Fruit fly (Drosophila melanogaster) whole organism, adult: ENCODE data around the gene aay.

Experiments
- CG11617 ChIP-seq: fragments of 200-800 bp; sonication (Bioruptor generic); optimal IDR thresholded peaks from 2 replicates; lab custom pipeline; 2017; ENCODE audit warnings: mild to moderate bottlenecking, missing biosample characterization, missing genetic modification reagents, missing genetic modification characterization
- CG12768 ChIP-seq: fragments of 200-800 bp; sonication (Bioruptor generic); optimal IDR thresholded peaks from 2 replicates; lab custom pipeline; 2017; ENCODE audit warnings: missing biosample characterization, missing genetic modification characterization, mild to moderate bottlenecking, moderate library complexity, missing genetic modification reagents
- CG14711 ChIP-seq: fragments of 200-800 bp; sonication (Bioruptor generic); optimal IDR thresholded peaks from 2 replicates; lab custom pipeline; 2018; ENCODE audit warnings: missing biosample characterization, mild to moderate bottlenecking, missing genetic modification characterization, moderate library complexity
- CG1620 ChIP-seq: fragments of 200-800 bp; sonication (Bioruptor generic); optimal IDR thresholded peaks from 2 replicates; lab custom pipeline; 2016; ENCODE audit warnings: missing biosample characterization, missing genetic modification characterization
- CG33017 ChIP-seq: fragments of 200-800 bp; sonication (Bioruptor generic); optimal IDR thresholded peaks from 2 replicates; lab custom pipeline; 2018; ENCODE audit warnings: missing biosample characterization, mild to moderate bottlenecking, missing genetic modification characterization, moderate library complexity
- CG5204 ChIP-seq: fragments of 200-800 bp; sonication (Bioruptor generic); optimal IDR thresholded peaks from 2 replicates; lab custom pipeline; 2016; ENCODE audit warnings: missing biosample characterization, missing genetic modification characterization
- CG7045 ChIP-seq: fragments of 200-800 bp; sonication (Bioruptor generic); optimal IDR thresholded peaks from 2 replicates; lab custom pipeline; 2017; ENCODE audit warnings: missing biosample characterization, mild to moderate bottlenecking, missing genetic modification characterization
- CG7101 ChIP-seq: fragments of 200-800 bp; sonication (Bioruptor generic); optimal IDR thresholded peaks from 2 replicates; lab custom pipeline; 2018; ENCODE audit warnings: missing biosample characterization, mild to moderate bottlenecking, missing genetic modification characterization, moderate library complexity
- Clk ChIP-seq: fragments of 200-800 bp; sonication (Bioruptor generic); optimal IDR thresholded peaks from 2 replicates; lab custom pipeline; 2017; ENCODE audit warnings: missing biosample characterization, missing genetic modification characterization
- Crg-1 ChIP-seq: fragments of 200-800 bp; sonication (Bioruptor generic); optimal IDR thresholded peaks from 2 replicates; lab custom pipeline; 2016; ENCODE audit warnings: missing biosample characterization, missing genetic modification characterization
- Hr96 ChIP-seq: fragments of 200-800 bp; sonication (Bioruptor generic); optimal IDR thresholded peaks from 2 replicates; lab custom pipeline; 2016; ENCODE audit warnings: missing biosample characterization, missing genetic modification characterization
- Mnt ChIP-seq: fragments of 200-800 bp; sonication (Bioruptor generic); optimal IDR thresholded peaks from 2 replicates; lab custom pipeline; 2016; ENCODE audit warnings: missing biosample characterization, mild to moderate bottlenecking, missing genetic modification characterization
- bab1 ChIP-seq: fragments of 200-800 bp; sonication (Bioruptor generic); optimal IDR thresholded peaks from 3 replicates; lab custom pipeline; 2019; ENCODE audit warnings: missing biosample characterization, mild to moderate bottlenecking, missing genetic modification characterization, moderate library complexity
- cic ChIP-seq: fragments of 200-800 bp; sonication (Bioruptor generic); optimal IDR thresholded peaks from 2 replicates; lab custom pipeline; 2017; ENCODE audit warnings: missing biosample characterization, mild to moderate bottlenecking, missing genetic modification characterization, moderate library complexity
- cnc ChIP-seq, 2 experiments: fragments of >200 bp; optimal IDR thresholded peaks; 2 replicates each; lab custom pipeline; 2017
- kay ChIP-seq: fragments of 200-800 bp; sonication (Bioruptor generic); peaks from one replicate; lab custom pipeline; 2016; ENCODE audit warnings: missing biosample characterization, missing genetic modification characterization, borderline replicate concordance
- ovo ChIP-seq: fragments of 200-800 bp; sonication (Bioruptor generic); optimal IDR thresholded peaks from 2 replicates; lab custom pipeline; 2016; ENCODE audit warnings: missing biosample characterization, missing genetic modification characterization
- pad ChIP-seq: fragments of 200-800 bp; sonication (Bioruptor generic); optimal IDR thresholded peaks from 3 replicates; lab custom pipeline; 2017; ENCODE audit warnings: missing biosample characterization, missing genetic modification characterization, mild to moderate bottlenecking, moderate library complexity, missing genetic modification reagents
- tj ChIP-seq: fragments of 200-800 bp; sonication (Bioruptor generic); optimal IDR thresholded peaks from 3 replicates; lab custom pipeline; 2017; ENCODE audit warnings: missing biosample characterization, mild to moderate bottlenecking, missing genetic modification characterization, moderate library complexity
- toe ChIP-seq: fragments of 200-800 bp; sonication (Bioruptor generic); optimal IDR thresholded peaks from 2 replicates; lab custom pipeline; 2016; ENCODE audit warnings: missing biosample characterization, missing genetic modification characterization

Gene aay

dm6 chr3L:9435831-9436230 is 12.8 kb downstream of the aay start:
- peak; percentile 12 for TF ChIP-seq Mnt (GFP tag; lab: Kevin White, UChicago)
- no peak for TF ChIP-seq CG33017
- TF ChIP-seq pad (GFP tag; lab: Kevin White, UChicago), result no peak
- no peak for TF ChIP-seq CG7045
- no peak for TF ChIP-seq CG11617 (GFP tag; lab: Kevin White, UChicago)
- no peak for TF ChIP-seq CG5204 (GFP tag; lab: Kevin White, UChicago)

- TF ChIP-seq cic (GFP tag; lab: Kevin White, UChicago) (no peak), cnc (optimal IDR thresholded peaks at IDR 0.05; lab: Kevin White, UChicago) (no peak), CG33017 (no peak), kay (GFP tag; lab: Kevin White, UChicago) (no peak), CG11617 (GFP tag; lab: Kevin White, UChicago) (no peak), CG7101 (tag; lab: Kevin White, UChicago) (no peak), bab1 (GFP tag; lab: Kevin White, UChicago) (no peak), CG12768 (GFP tag; lab: Kevin White, UChicago) (no peak), tj (GFP tag; lab: Kevin White, UChicago) (no peak), Clk (GFP tag; lab: Kevin White, UChicago) (no peak), pad (GFP tag; lab: Kevin White, UChicago) (no peak), CG5204 (GFP tag; lab: Kevin White, UChicago) (no peak)
These were observed 15.8 kb downstream of the aay start for dm6 chr3L:9438858-9439257.

dm6 chr3L:9441907-9442479 is 18.9 kb downstream of the aay start, which contains the start of the genes Bet3 and Nf-YA:
Gene Bet3, minus strand, starts transcription at chr3L:9442267.
Gene Nf-YA, minus strand, starts transcription at chr3L:9442267.
- TF ChIP-seq Clk (GFP tag; lab: Kevin White, UChicago) (no peak), CG7045 (peak; percentile 50), CG5204 (GFP tag; lab: Kevin White, UChicago) (no peak), Hr96 (peak; percentile 60), CG14711 (peak; percentile 97), CG11617 (GFP tag; lab: Kevin White, UChicago) (peak; percentile 36), CG7101 (tag; lab: Kevin White, UChicago) (peak; percentile 4), Crg-1 (GFP tag; lab: Kevin White, UChicago) (peak; percentile 68), kay (GFP tag; lab: Kevin White, UChicago) (no peak), pad (GFP tag; lab: Kevin White, UChicago) (peak; percentile 35), cnc (optimal IDR thresholded peaks at IDR 0.05; lab: Kevin White, UChicago) (no peak), cic (GFP tag; lab: Kevin White, UChicago) (peak; percentile 58), Mnt (GFP tag; lab: Kevin White, UChicago) (peak; percentile 56), bab1 (GFP tag; lab: Kevin White, UChicago) (peak; percentile 38), CG33017 (no peak), CG12768 (GFP tag; lab: Kevin White, UChicago) (peak; percentile 10), tj (GFP tag; lab: Kevin White, UChicago) (no peak), ovo (GFP tag; lab: Kevin White, UChicago) (peak; percentile 50), CG1620 (peak; percentile 72), toe (peak; percentile 78)

dm6 chr3L:9442625-9443282 is 19.7 kb downstream of the aay start, which contains the start of gene Srg3:
Gene Srg3, plus strand, starts transcription at chr3L:9443232.
- TF ChIP-seq CG14711, result no peak
- no peak for TF ChIP-seq pad (GFP tag; lab: Kevin White, UChicago)
- no peak for TF ChIP-seq cnc (optimal IDR thresholded peaks at IDR 0.05; lab: Kevin White, UChicago)
- TF ChIP-seq CG12768 (GFP tag; lab: Kevin White, UChicago), result peak; percentile 27
- no peak for TF ChIP-seq CG7045
- no peak for TF ChIP-seq Crg-1 (GFP tag; lab: Kevin White, UChicago)

dm6 chr3L:9446731-9447238 is 23.7 kb downstream of the aay start, which contains the start of gene CG3529:
Gene CG3529, plus strand, starts transcription at chr3L:9446864.
- TF ChIP-seq ovo (GFP tag; lab: Kevin White, UChicago), result peak; percentile 31
- peak; percentile 57 for TF ChIP-seq toe
- TF ChIP-seq Crg-1 (GFP tag; lab: Kevin White, UChicago), result peak; percentile 34
- TF ChIP-seq CG7101 (tag; lab: Kevin White, UChicago), result peak; percentile 30
- peak; percentile 43 for TF ChIP-seq Hr96
- no peak for TF ChIP-seq tj (GFP tag; lab: Kevin White, UChicago)
- TF ChIP-seq CG5204 (GFP tag; lab: Kevin White, UChicago), result no peak
- TF ChIP-seq Mnt (GFP tag; lab: Kevin White, UChicago), result peak; percentile 51
- TF ChIP-seq kay (GFP tag; lab: Kevin White, UChicago), result no peak
- no peak for TF ChIP-seq cnc (optimal IDR thresholded peaks at IDR 0.05; lab: Kevin White, UChicago)
- peak; percentile 42 for TF ChIP-seq CG11617 (GFP tag; lab: Kevin White, UChicago)
- TF ChIP-seq CG12768 (GFP tag; lab: Kevin White, UChicago), result peak; percentile 37
- no peak for TF ChIP-seq Clk (GFP tag; lab: Kevin White, UChicago)
- peak; percentile 29 for TF ChIP-seq CG33017
- no peak for TF ChIP-seq CG7045
- peak; percentile 45 for TF ChIP-seq CG14711
- no peak for TF ChIP-seq CG1620
- TF ChIP-seq pad (GFP tag; lab: Kevin White, UChicago), result peak; percentile 35
- TF ChIP-seq bab1 (GFP tag; lab: Kevin White, UChicago), result peak; percentile 42
- TF ChIP-seq cic (GFP tag; lab: Kevin White, UChicago), result peak; percentile 36
